Fruit fly (Drosophila melanogaster): ENCODE data around the gene Zmynd8.

Zmynd8 gene

DNA sequence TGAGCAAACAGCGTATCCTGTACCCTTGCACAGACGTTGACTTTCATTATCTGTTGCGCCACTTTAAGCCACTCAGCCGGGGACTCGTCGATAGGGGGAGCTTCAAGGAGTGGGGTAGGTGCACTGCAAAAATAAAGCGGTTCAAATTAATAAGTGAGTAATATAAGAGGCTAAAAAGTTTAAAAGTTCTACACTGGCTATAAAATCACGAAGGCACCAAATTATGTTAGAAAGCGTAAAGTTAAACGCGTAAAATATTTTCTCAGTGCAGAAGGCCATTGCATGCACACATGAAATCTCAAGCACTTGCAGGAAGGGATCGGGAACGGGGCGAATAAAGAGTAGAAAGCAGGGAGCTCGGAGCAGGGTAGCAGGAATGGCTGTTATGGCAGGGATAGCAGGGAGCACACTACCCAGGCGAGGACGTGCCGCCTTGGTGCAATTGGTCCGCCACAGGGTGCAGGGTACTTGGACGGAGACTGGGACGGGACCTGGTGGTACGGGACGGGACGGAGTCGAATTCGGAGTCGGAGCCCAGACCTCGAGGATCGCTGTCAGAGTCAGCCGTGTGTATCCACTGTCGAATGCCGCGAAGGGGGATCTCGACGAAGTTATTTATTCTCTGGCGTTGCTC lies 29.0 kb downstream of the Zmynd8 start (continued):
- TF ChIP-seq CG14710 (tag; optimal IDR thresholded peaks at IDR 0.05) (peak; percentile 10), CG4820 (GFP tag; optimal IDR thresholded peaks at IDR 0.05) (no peak), CG1603 (tag; optimal IDR thresholded peaks at IDR 0.05) (peak; percentile 26), CG7786 (GFP tag; optimal IDR thresholded peaks at IDR 0.05) (no peak), D (optimal IDR thresholded peaks at IDR 0.05) (no peak), D (GFP tag; optimal IDR thresholded peaks at IDR 0.05) (peak; percentile 26), Lpt (GFP tag; optimal IDR thresholded peaks at IDR 0.05) (peak; percentile 3), ara (GFP tag; IDR thresholded peaks at IDR 0.05) (peak; percentile 55; the same call in 1 of the 2 replicates), Med (GFP tag) (peak; percentile 24), CG10267 (tag; optimal IDR thresholded peaks at IDR 0.05) (peak; percentile 11), CG12391 (tag; optimal IDR thresholded peaks at IDR 0.05) (peak; percentile 23), Dref (GFP tag; IDR thresholded peaks at IDR 0.05) (no peak), corto (GFP tag; optimal IDR thresholded peaks at IDR 0.05) (peak; percentile 91), az2 (GFP tag; optimal IDR thresholded peaks at IDR 0.05) (peak; percentile 4), CG2712 (tag; optimal IDR thresholded peaks at IDR 0.05) (peak; percentile 35), gem (tag; optimal IDR thresholded peaks at IDR 0.05) (peak; percentile 30), cg (GFP tag; optimal IDR thresholded peaks at IDR 0.05) (no peak), sim (GFP tag; IDR thresholded peaks at IDR 0.05) (0 out of 2 replicates have a peak, but pooled peaks have one; percentile 11), amos (GFP tag; IDR thresholded peaks at IDR 0.05; ENCODE audit: partially characterized antibody) (no peak), zfh1 (GFP tag; IDR thresholded peaks at IDR 0.05) (0 out of 3 replicates have a peak, but pooled peaks have one; percentile 29), CG6854 (GFP tag; optimal IDR thresholded peaks at IDR 0.05) (no peak), CG31441 (GFP tag; IDR thresholded peaks at IDR 0.05) (0 out of 2 replicates have a peak, but pooled peaks have one; percentile 11), CG10959 (GFP tag; IDR thresholded peaks at IDR 0.05) (no peak), CG9727 (GFP tag; optimal IDR thresholded peaks at IDR 0.05) (peak; percentile 37), CG17361 (GFP tag; IDR thresholded peaks at IDR 0.05) (0 out of 3 replicates have a peak, but pooled peaks have one; percentile 22), CG15696 (tag; optimal IDR thresholded peaks at IDR 0.05) (peak; percentile 20), Xrp1 (GFP tag; IDR thresholded peaks at IDR 0.05) (peak; percentile 38; the same call in 1 of the 2 replicates), prd (optimal IDR thresholded peaks at IDR 0.05) (no peak), prd (GFP tag; IDR thresholded peaks at IDR 0.05) (peak; percentile 23; the same call in 1 of the 3 replicates)

DNA sequence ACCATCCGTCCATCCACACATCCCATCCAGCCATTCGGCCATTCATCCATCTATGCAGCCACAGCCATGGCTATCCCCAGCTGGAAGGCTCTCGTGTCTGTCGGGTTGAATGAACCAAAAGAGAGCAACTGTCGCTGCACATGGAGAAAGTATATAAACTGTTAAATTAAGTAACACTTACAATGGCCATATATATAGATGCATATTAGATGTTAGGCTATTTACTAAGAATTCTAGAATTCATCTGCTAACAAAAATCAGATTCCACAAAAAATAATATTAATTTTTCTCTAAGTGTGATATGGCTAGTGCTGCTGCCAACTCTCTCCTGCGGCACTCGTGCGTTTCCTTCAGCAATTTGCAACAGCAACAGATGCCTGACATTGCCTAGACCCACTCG lies 30.9 kb downstream of the Zmynd8 start:
- TF ChIP-seq CG6813 (GFP tag; optimal IDR thresholded peaks at IDR 0.05) (no peak), CG13624 (GFP tag; optimal IDR thresholded peaks at IDR 0.05) (no peak), so (GFP tag; IDR thresholded peaks at IDR 0.05) (no peak), prd (optimal IDR thresholded peaks at IDR 0.05) (no peak), prd (GFP tag; IDR thresholded peaks at IDR 0.05) (peak; percentile 19; the same call in 1 of the 3 replicates), bsh (GFP tag; optimal IDR thresholded peaks at IDR 0.05) (peak in 1 of 2 experiments; percentile 68), dmrt11E (tag; optimal IDR thresholded peaks at IDR 0.05) (peak; percentile 41), pzg (GFP tag; optimal IDR thresholded peaks at IDR 0.05) (no peak), CG34422 (GFP tag; IDR thresholded peaks at IDR 0.05) (no peak), cato (GFP tag; optimal IDR thresholded peaks at IDR 0.05; ENCODE audit: borderline replicate concordance) (no peak), Gug (GFP tag; IDR thresholded peaks at IDR 0.05) (no peak), Drgx (GFP tag; IDR thresholded peaks at IDR 0.05) (peak; percentile 73), crp (GFP tag; optimal IDR thresholded peaks at IDR 0.05) (no peak), CG31441 (GFP tag; IDR thresholded peaks at IDR 0.05) (no peak), CG16779 (GFP tag; IDR thresholded peaks at IDR 0.05) (no peak), Poxn (GFP tag; IDR thresholded peaks at IDR 0.05) (no peak), CG16813 (GFP tag; IDR thresholded peaks at IDR 0.05; ENCODE audit: partially characterized antibody) (0 out of 3 replicates have a peak, but pooled peaks have one; percentile 2), dati (GFP tag; IDR thresholded peaks at IDR 0.05) (no peak), CG2712 (tag; optimal IDR thresholded peaks at IDR 0.05) (peak; percentile 3), Med (GFP tag) (peak; percentile 10), dimm (GFP tag; IDR thresholded peaks at IDR 0.05) (no peak), Xrp1 (GFP tag; IDR thresholded peaks at IDR 0.05) (peak; percentile 17; the same call in 1 of the 2 replicates)

Measured in whole organism, embryonic.